Fruit fly (Drosophila melanogaster) whole organism, embryonic: ENCODE measurements around the gene CG7582.

Source experiments
- Antp ChIP-seq: fragments of 200-800 bp; sonication (Bioruptor generic); optimal IDR thresholded peaks from 3 replicates; lab custom pipeline; 2016; ENCODE audit warnings: missing biosample characterization, missing genetic modification characterization
- Atf-2 ChIP-seq: fragments of 200-800 bp; sonication (Bioruptor generic); optimal IDR thresholded peaks from 2 replicates; lab custom pipeline; 2016; ENCODE audit warnings: missing biosample characterization, missing genetic modification characterization
- Bdp1 ChIP-seq: fragments of 200-800 bp; sonication (Bioruptor generic); optimal IDR thresholded peaks from 3 replicates; lab custom pipeline; 2016; ENCODE audit warnings: missing biosample characterization, missing genetic modification characterization
- CG12299 ChIP-seq: fragments of 200-800 bp; sonication (Bioruptor generic); optimal IDR thresholded peaks from 2 replicates; lab custom pipeline; 2018; ENCODE audit warnings: missing biosample characterization, mild to moderate bottlenecking, missing genetic modification characterization
- CG12769 ChIP-seq: fragments of 200-800 bp; sonication (Bioruptor generic); optimal IDR thresholded peaks from 2 replicates; lab custom pipeline; 2019; ENCODE audit warnings: missing biosample characterization, mild to moderate bottlenecking, missing genetic modification characterization, moderate library complexity
- CG13624 ChIP-seq: fragments of 200-800 bp; sonication (Bioruptor generic); optimal IDR thresholded peaks from 2 replicates; lab custom pipeline; 2016; ENCODE audit warnings: missing biosample characterization, missing genetic modification characterization
- CG17328 ChIP-seq: fragments of 200-800 bp; sonication (Bioruptor generic); IDR thresholded peaks from 2 replicates; pipeline ENCODE4 v1.3.6; 2022; ENCODE audit warnings: missing biosample characterization, missing genetic modification characterization
- CG2116 ChIP-seq: fragments of 200-800 bp; sonication (Bioruptor generic); optimal IDR thresholded peaks from 3 replicates; lab custom pipeline; 2018; ENCODE audit warnings: missing biosample characterization, mild to moderate bottlenecking, missing genetic modification characterization
- CG4617 ChIP-seq: fragments of 200-800 bp; sonication (Bioruptor generic); optimal IDR thresholded peaks from 3 replicates; lab custom pipeline; 2016; ENCODE audit warnings: missing biosample characterization, missing genetic modification characterization, borderline replicate concordance
- CG6272 ChIP-seq: fragments of 200-800 bp; sonication (Bioruptor generic); IDR thresholded peaks from 2 replicates; pipeline ENCODE4 v1.3.6; 2022; ENCODE audit warnings: missing biosample characterization, missing genetic modification characterization
- CG7556 ChIP-seq: fragments of 200-800 bp; sonication (Bioruptor generic); optimal IDR thresholded peaks from 2 replicates; lab custom pipeline; 2017; ENCODE audit warnings: missing biosample characterization, mild to moderate bottlenecking, missing genetic modification characterization
- CG7839 ChIP-seq: fragments of 200-800 bp; sonication (Bioruptor generic); optimal IDR thresholded peaks from 3 replicates; lab custom pipeline; 2018; ENCODE audit warnings: missing biosample characterization, mild to moderate bottlenecking, missing genetic modification characterization, moderate library complexity
- CG9727 ChIP-seq: fragments of 200-800 bp; sonication (Bioruptor generic); optimal IDR thresholded peaks from 3 replicates; lab custom pipeline; 2017; ENCODE audit warnings: missing biosample characterization, mild to moderate bottlenecking, missing genetic modification characterization
- CG9797 ChIP-seq: fragments of 200-800 bp; sonication (Bioruptor generic); optimal IDR thresholded peaks from 3 replicates; lab custom pipeline; 2018; ENCODE audit warnings: missing biosample characterization, mild to moderate bottlenecking, missing genetic modification characterization
- Dek ChIP-seq: fragments of 200-800 bp; sonication (Bioruptor generic); optimal IDR thresholded peaks from 3 replicates; lab custom pipeline; 2019; ENCODE audit warnings: missing biosample characterization, mild to moderate bottlenecking, missing genetic modification characterization, moderate library complexity
- Dfd ChIP-seq, 2 experiments: fragments of >200 bp; optimal IDR thresholded peaks; 2 replicates each; lab custom pipeline; 2017; ENCODE audit warnings: missing biosample characterization in 2 of 2, missing genetic modification characterization in 2 of 2
- Dref ChIP-seq: fragments of 200-800 bp; sonication (Bioruptor generic); IDR thresholded peaks from 2 replicates; pipeline ENCODE4 v1.3.6; 2022; ENCODE audit warnings: missing biosample characterization, missing genetic modification characterization
- Fer3 ChIP-seq: fragments of 200-800 bp; sonication (Bioruptor generic); optimal IDR thresholded peaks from 2 replicates; lab custom pipeline; 2018; ENCODE audit warnings: missing biosample characterization, mild to moderate bottlenecking, missing genetic modification characterization, moderate library complexity
- GATAe ChIP-seq: fragments of 200-800 bp; sonication (Bioruptor generic); conservative IDR thresholded peaks from 2 replicates; pipeline ENCODE4 v1.3.6; 2022; ENCODE audit warnings: missing biosample characterization, missing genetic modification characterization
- Hsf ChIP-seq: fragments of 200-800 bp; sonication (Bioruptor generic); optimal IDR thresholded peaks from 3 replicates; lab custom pipeline; 2016; ENCODE audit warnings: missing biosample characterization, missing genetic modification characterization
- Kr ChIP-seq: fragments of 200-800 bp; sonication (Bioruptor generic); optimal IDR thresholded peaks from 2 replicates; lab custom pipeline; 2017; ENCODE audit warnings: missing biosample characterization, mild to moderate bottlenecking, missing genetic modification characterization
- Mrtf ChIP-seq: fragments of 200-800 bp; sonication (Bioruptor generic); IDR thresholded peaks from 3 replicates; pipeline ENCODE4 v1.3.6; 2022; ENCODE audit warnings: missing biosample characterization, missing genetic modification characterization
- Rfx ChIP-seq: fragments of 200-800 bp; sonication (Bioruptor generic); IDR thresholded peaks from 2 replicates; pipeline ENCODE4 v1.3.6; 2022; ENCODE audit warnings: missing biosample characterization, missing genetic modification characterization
- Side ChIP-seq: fragments of 200-800 bp; sonication (Bioruptor generic); optimal IDR thresholded peaks from 2 replicates; lab custom pipeline; 2016; ENCODE audit warnings: missing biosample characterization, missing genetic modification characterization
- Sin3A ChIP-seq: fragments of >200 bp; optimal IDR thresholded peaks from 2 replicates; lab custom pipeline; 2018
- Sox102F ChIP-seq: fragments of 200-800 bp; sonication (Bioruptor generic); optimal IDR thresholded peaks from 2 replicates; lab custom pipeline; 2018; ENCODE audit warnings: missing biosample characterization, mild to moderate bottlenecking, missing genetic modification characterization, moderate library complexity
- Stat92E ChIP-seq, 3 experiments: fragments of >200 bp in 2 of 3; fragments of 200-800 bp in 1 of 3; sonication (Bioruptor generic) in 1 of 3; optimal IDR thresholded peaks; 2 replicates each; lab custom pipeline; 2017 to 2019; ENCODE audit warnings: missing biosample characterization in 3 of 3, missing genetic modification characterization in 3 of 3, mild to moderate bottlenecking in 1 of 3, moderate library complexity in 1 of 3
- bbx ChIP-seq: fragments of 200-800 bp; sonication (Bioruptor generic); IDR thresholded peaks from 2 replicates; pipeline ENCODE4 v1.3.6; 2022; ENCODE audit warnings: missing biosample characterization, missing genetic modification characterization; ENCODE audit not compliant: partially characterized antibody
- cad ChIP-seq: fragments of >200 bp; optimal IDR thresholded peaks from 2 replicates; lab custom pipeline; 2017; ENCODE audit warnings: missing biosample characterization, missing genetic modification characterization
- dan ChIP-seq: fragments of 200-800 bp; sonication (Bioruptor generic); IDR thresholded peaks from 2 replicates; pipeline ENCODE4 v1.3.6; 2022; ENCODE audit warnings: missing biosample characterization, missing genetic modification characterization
- emc ChIP-seq: fragments of 200-800 bp; sonication (Bioruptor generic); optimal IDR thresholded peaks from 2 replicates; lab custom pipeline; 2016; ENCODE audit warnings: missing biosample characterization, missing genetic modification characterization
- fd3F ChIP-seq: fragments of 200-800 bp; sonication (Bioruptor generic); optimal IDR thresholded peaks from 2 replicates; lab custom pipeline; 2018; ENCODE audit warnings: missing biosample characterization, mild to moderate bottlenecking, missing genetic modification characterization, moderate library complexity
- grau ChIP-seq: fragments of 200-800 bp; optimal IDR thresholded peaks from 3 replicates; lab custom pipeline; 2019; ENCODE audit warnings: missing biosample characterization, mild to moderate bottlenecking, missing genetic modification characterization, moderate library complexity
- hbn ChIP-seq: fragments of 200-800 bp; sonication (Bioruptor generic); IDR thresholded peaks from 2 replicates; pipeline ENCODE4 v1.3.6; 2022; ENCODE audit warnings: missing biosample characterization, missing genetic modification characterization; ENCODE audit not compliant: partially characterized antibody
- hth ChIP-seq: fragments of >200 bp; optimal IDR thresholded peaks from 2 replicates; lab custom pipeline; 2017; ENCODE audit warnings: inconsistent platforms
- inv ChIP-seq: fragments of 200-800 bp; sonication (Bioruptor generic); IDR thresholded peaks from 2 replicates; pipeline ENCODE4 v1.3.6; 2022; ENCODE audit warnings: missing biosample characterization, missing genetic modification characterization; ENCODE audit not compliant: partially characterized antibody
- knrl ChIP-seq: fragments of 200-800 bp; sonication (Bioruptor generic); IDR thresholded peaks from 3 replicates; pipeline ENCODE4 v1.3.6; 2022; ENCODE audit warnings: missing biosample characterization, missing genetic modification characterization; ENCODE audit not compliant: partially characterized antibody
- lbe ChIP-seq: fragments of 200-800 bp; sonication (Bioruptor generic); optimal IDR thresholded peaks from 2 replicates; lab custom pipeline; 2016; ENCODE audit warnings: missing biosample characterization, mild to moderate bottlenecking, missing genetic modification characterization
- mam ChIP-seq: fragments of 200-800 bp; sonication (Bioruptor generic); optimal IDR thresholded peaks from 3 replicates; lab custom pipeline; 2016; ENCODE audit warnings: missing biosample characterization, missing genetic modification characterization
- p53 ChIP-seq: fragments of 200-800 bp; sonication (Bioruptor generic); optimal IDR thresholded peaks from 2 replicates; lab custom pipeline; 2016; ENCODE audit warnings: missing biosample characterization, missing genetic modification characterization
- phol ChIP-seq: fragments of 200-800 bp; sonication (Bioruptor generic); optimal IDR thresholded peaks from 3 replicates; lab custom pipeline; 2018; ENCODE audit warnings: missing biosample characterization, mild to moderate bottlenecking, missing genetic modification characterization, moderate library complexity
- prd ChIP-seq, 3 experiments: fragments of >200 bp in 2 of 3; fragments of 200-800 bp in 1 of 3; sonication (Bioruptor generic) in 1 of 3; optimal IDR thresholded peaks in 2 of 3; IDR thresholded peaks in 1 of 3; 2 replicates in 2 of 3; 3 replicates in 1 of 3; pipeline versions ENCODE4 v1.3.6 to Lab custom; 2017 to 2022; ENCODE audit warnings: missing biosample characterization in 1 of 3, missing genetic modification characterization in 1 of 3
- sima ChIP-seq: fragments of 200-800 bp; sonication (Bioruptor generic); optimal IDR thresholded peaks from 2 replicates; lab custom pipeline; 2016; ENCODE audit warnings: missing biosample characterization, missing genetic modification characterization
- sna ChIP-seq: fragments of 200-800 bp; sonication (Bioruptor generic); IDR thresholded peaks from 2 replicates; pipeline ENCODE4 v1.3.6; 2022; ENCODE audit warnings: missing biosample characterization, missing genetic modification characterization; ENCODE audit not compliant: partially characterized antibody
- tgo ChIP-seq: fragments of 200-800 bp; sonication (Bioruptor generic); IDR thresholded peaks from 3 replicates; pipeline ENCODE4 v1.3.6; 2022; ENCODE audit warnings: missing biosample characterization, missing genetic modification characterization

CG7582 gene

DNA sequence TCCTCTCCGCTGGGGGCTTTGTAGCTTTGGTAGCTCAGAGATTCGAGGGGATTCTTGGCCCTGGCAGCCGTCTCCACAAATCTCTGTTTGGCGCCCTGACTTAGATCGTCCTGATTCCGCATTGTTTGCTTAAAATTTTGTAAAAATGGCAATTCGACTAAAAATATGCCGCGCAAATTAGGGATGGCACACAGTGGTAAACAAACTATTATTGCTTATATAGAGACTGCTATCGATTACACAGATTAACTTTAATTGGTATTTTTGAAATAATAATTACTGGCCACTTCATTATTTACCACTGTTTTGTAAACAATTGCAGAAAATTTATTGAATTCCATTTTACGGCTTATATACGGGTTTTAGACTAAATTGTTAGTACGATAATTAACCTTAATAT, 42.7 kb upstream of the CG7582 start, which contains the start of the genes Naa40 and CG18731 (continued):
- peak; percentile 71 for TF ChIP-seq bbx (GFP tag; lab: Robert Waterston, UW)
- TF ChIP-seq Stat92E (GFP tag; optimal IDR thresholded peaks at IDR 0.05; lab: Kevin White, UChicago) = no peak
- TF ChIP-seq tgo = no peak
- TF ChIP-seq fd3F (GFP tag; lab: Kevin White, UChicago) = no peak
- TF ChIP-seq CG9797 (GFP tag; lab: Kevin White, UChicago) = peak; percentile 42
- TF ChIP-seq Kr (GFP tag; lab: Kevin White, UChicago) = no peak
- no peak for TF ChIP-seq Mrtf (GFP tag; lab: Robert Waterston, UW)
- TF ChIP-seq inv (GFP tag; lab: Robert Waterston, UW) = peak; percentile 48; the same call in 1 of the 2 replicates
- TF ChIP-seq sima = no peak
- TF ChIP-seq CG7839 (tag; lab: Kevin White, UChicago) = no peak
- TF ChIP-seq lbe (GFP tag; lab: Kevin White, UChicago) = no peak
- peak; percentile 18 for TF ChIP-seq phol (tag; lab: Kevin White, UChicago)
- TF ChIP-seq sna (GFP tag; lab: Robert Waterston, UW) = peak; percentile 62
- no peak for TF ChIP-seq Rfx
- no peak for TF ChIP-seq CG9727 (GFP tag; lab: Kevin White, UChicago)
- no peak for TF ChIP-seq cad (GFP tag; lab: Kevin White, UChicago)
- TF ChIP-seq hth (lab: Kevin White, UChicago) = no peak
- TF ChIP-seq Side = no peak
- peak; percentile 38; the same call in 1 of the 2 replicates for TF ChIP-seq CG6272 (GFP tag; lab: Robert Waterston, UW)
- TF ChIP-seq knrl (GFP tag; lab: Robert Waterston, UW) = peak; percentile 65
- peak; percentile 17 for TF ChIP-seq Sin3A (lab: Kevin White, UChicago)
- TF ChIP-seq CG12299 (tag; lab: Kevin White, UChicago) = no peak
- no peak for TF ChIP-seq mam (GFP tag; lab: Kevin White, UChicago)
- TF ChIP-seq CG17328 (GFP tag; lab: Robert Waterston, UW) = no peak
- peak; percentile 25 for TF ChIP-seq CG4617 (GFP tag; lab: Kevin White, UChicago)
- TF ChIP-seq Sox102F (GFP tag; lab: Kevin White, UChicago) = no peak
- no peak for TF ChIP-seq grau (tag; lab: Kevin White, UChicago)
- no peak for TF ChIP-seq prd (optimal IDR thresholded peaks at IDR 0.05; lab: Kevin White, UChicago)
- TF ChIP-seq prd (GFP tag; IDR thresholded peaks at IDR 0.05; lab: Robert Waterston, UW) = no peak
- TF ChIP-seq Dek (tag; lab: Kevin White, UChicago) = no peak
- no peak for TF ChIP-seq Antp (GFP tag; lab: Kevin White, UChicago)
- TF ChIP-seq GATAe = no peak
- TF ChIP-seq CG2116 (GFP tag; lab: Kevin White, UChicago) = peak; percentile 23
- TF ChIP-seq hbn (GFP tag; lab: Robert Waterston, UW) = peak; percentile 68
- TF ChIP-seq Hsf (GFP tag; lab: Kevin White, UChicago) = no peak
- no peak for TF ChIP-seq Bdp1 (GFP tag; lab: Kevin White, UChicago)
- peak; percentile 71 for TF ChIP-seq Dref (GFP tag; lab: Robert Waterston, UW)
- no peak for TF ChIP-seq Dfd (GFP tag; optimal IDR thresholded peaks at IDR 0.05; lab: Kevin White, UChicago)
- TF ChIP-seq emc (GFP tag; lab: Kevin White, UChicago) = no peak
- TF ChIP-seq p53 = no peak
- TF ChIP-seq CG12769 = no peak
- TF ChIP-seq CG7556 = no peak
- no peak for TF ChIP-seq Atf-2 (GFP tag; lab: Kevin White, UChicago)
- TF ChIP-seq CG13624 (GFP tag; lab: Kevin White, UChicago) = peak; percentile 3
- TF ChIP-seq dan (GFP tag; lab: Robert Waterston, UW) = no peak
- TF ChIP-seq Fer3 (tag; lab: Kevin White, UChicago) = no peak
- TF ChIP-seq, all 482 proteins: peak for 50
